Worm (Caenorhabditis elegans) whole organism, midembryonic: ENCODE results near the gene T20D4.11.

Experiments used
- T22C8.4 ChIP-seq: fragments of 200-800 bp; sonication (Bioruptor generic); IDR thresholded peaks from 2 replicates; pipeline ENCODE4 v1.3.6; 2022; ENCODE audit warnings: missing genetic modification characterization, missing compliant biosample characterization
- klf-2 ChIP-seq: fragments of 200-800 bp; sonication (Bioruptor generic); conservative IDR thresholded peaks from 2 replicates; pipeline ENCODE4 v1.3.6; 2022; ENCODE audit warnings: missing genetic modification reagents, missing genetic modification characterization, missing compliant biosample characterization
- ref-1 ChIP-seq: fragments of 200-800 bp; sonication (Bioruptor generic); conservative IDR thresholded peaks from 2 replicates; pipeline ENCODE4 v1.3.6; 2022; ENCODE audit warnings: missing genetic modification reagents, missing genetic modification characterization, missing compliant biosample characterization
- ztf-29 ChIP-seq: fragments of 200-800 bp; sonication (Bioruptor generic); IDR thresholded peaks from 2 replicates; pipeline ENCODE4 v1.3.6; 2022; ENCODE audit warnings: missing genetic modification reagents, missing genetic modification characterization, missing compliant biosample characterization

ce11 chrV:3417928-3418327 lies 19.4 kb downstream of the T20D4.11 start, which contains the start of gene T20D4.3:
- TF ChIP-seq ref-1 (no peak), ztf-29 (GFP tag; lab: Robert Waterston, UW) (no peak), T22C8.4 (GFP tag; lab: Robert Waterston, UW) (no peak), klf-2 (GFP tag; lab: Robert Waterston, UW) (no peak)
